Worm (Caenorhabditis elegans): ENCODE data around the gene clec-83.

The clec-83 gene

ce11 chrIV:2808154-2808553 lies 33.1 kb downstream of the clec-83 start (continued):
- TF ChIP-seq mel-28 (tag; optimal IDR thresholded peaks at IDR 0.05; ENCODE audit: borderline replicate concordance) (no peak), egrh-3 (GFP tag; IDR thresholded peaks at IDR 0.05) (0 out of 2 replicates have a peak, but pooled peaks have one; percentile 15), D2030.7 (GFP tag; IDR thresholded peaks at IDR 0.05) (peak; percentile 62), ama-1 (optimal IDR thresholded peaks at IDR 0.05) (no peak), ama-1 (GFP tag; optimal IDR thresholded peaks at IDR 0.05) (no peak), aptf-2 (GFP tag; conservative IDR thresholded peaks at IDR 0.05) (no peak), dox-1 (GFP tag; IDR thresholded peaks at IDR 0.05) (peak; percentile 68), madf-6 (GFP tag; IDR thresholded peaks at IDR 0.05) (no peak; the same call in 1 of the 2 replicates), attf-5 (GFP tag; optimal IDR thresholded peaks at IDR 0.05) (no peak), F23B12.7 (tag; optimal IDR thresholded peaks at IDR 0.05; ENCODE audit: insufficient read depth) (no peak), aptf-3 (GFP tag; IDR thresholded peaks at IDR 0.05) (no peak), pbrm-1 (GFP tag; IDR thresholded peaks at IDR 0.05) (0 out of 2 replicates have a peak, but pooled peaks have one; percentile 27), mxl-1 (tag; optimal IDR thresholded peaks at IDR 0.05) (no peak), ceh-100 (GFP tag; IDR thresholded peaks at IDR 0.05) (no peak), ccch-3 (GFP tag; optimal IDR thresholded peaks at IDR 0.05) (no peak), F49E8.2 (tag; optimal IDR thresholded peaks at IDR 0.05; ENCODE audit: insufficient read depth) (no peak), attf-6 (GFP tag; IDR thresholded peaks at IDR 0.05) (0 out of 2 replicates have a peak, but pooled peaks have one; percentile 30), lin-35 (GFP tag; optimal IDR thresholded peaks at IDR 0.05) (no peak), mcd-1 (GFP tag; IDR thresholded peaks at IDR 0.05) (peak; percentile 52; the same call in 1 of the 2 replicates), rec-8 (tag; optimal IDR thresholded peaks at IDR 0.05) (no peak), hrde-1 (tag; optimal IDR thresholded peaks at IDR 0.05; ENCODE audit: borderline replicate concordance) (no peak), ceh-79 (tag; optimal IDR thresholded peaks at IDR 0.05) (no peak), ztf-3 (GFP tag; optimal IDR thresholded peaks at IDR 0.05) (no peak), fkh-3 (tag; optimal IDR thresholded peaks at IDR 0.05) (no peak), rcor-1 (GFP tag; IDR thresholded peaks at IDR 0.05) (no peak), let-526 (GFP tag; IDR thresholded peaks at IDR 0.05) (no peak), B0336.3 (GFP tag; IDR thresholded peaks at IDR 0.05) (no peak), ets-4 (GFP tag; optimal IDR thresholded peaks at IDR 0.05) (no peak), die-1 (tag; optimal IDR thresholded peaks at IDR 0.05) (no peak), zfh-2 (GFP tag; conservative IDR thresholded peaks at IDR 0.05) (peak; percentile 54), madf-3 (GFP tag; IDR thresholded peaks at IDR 0.05) (no peak), ZK185.1 (tag; optimal IDR thresholded peaks at IDR 0.05; ENCODE audit: poor library complexity, severe bottlenecking) (no peak), snpc-3.4 (tag; optimal IDR thresholded peaks at IDR 0.05) (no peak), tbp1 (GFP tag; optimal IDR thresholded peaks at IDR 0.05) (peak; percentile 89), lin-26 (GFP tag; IDR thresholded peaks at IDR 0.05) (peak; percentile 75; the same call in 1 of the 2 replicates), sea-2 (GFP tag; IDR thresholded peaks at IDR 0.05) (no peak), snpc-4 (GFP tag; optimal IDR thresholded peaks at IDR 0.05) (no peak), snpc-4 (tag; optimal IDR thresholded peaks at IDR 0.05) (peak in 1 of 4 experiments; percentile 31), egl-44 (GFP tag; IDR thresholded peaks at IDR 0.05) (peak; percentile 60; the same call in 1 of the 2 replicates), K12H6.12 (tag; optimal IDR thresholded peaks at IDR 0.05) (peak; percentile 1), bed-1 (GFP tag; IDR thresholded peaks at IDR 0.05) (no peak), repo-1 (tag; optimal IDR thresholded peaks at IDR 0.05) (no peak), rpc-1 (optimal IDR thresholded peaks at IDR 0.05) (peak; percentile 46), rpc-1 (tag; optimal IDR thresholded peaks at IDR 0.05) (peak; percentile 72), snpc-1.1 (tag; optimal IDR thresholded peaks at IDR 0.05; ENCODE audit: insufficient read depth) (no peak), F52B5.7 (tag; optimal IDR thresholded peaks at IDR 0.05) (peak; percentile 4), ztf-22 (GFP tag; optimal IDR thresholded peaks at IDR 0.05) (no peak), nhr-90 (tag; optimal IDR thresholded peaks at IDR 0.05) (peak; percentile 24)
